Worm (Caenorhabditis elegans): ENCODE data around the gene srt-59.

DNA sequence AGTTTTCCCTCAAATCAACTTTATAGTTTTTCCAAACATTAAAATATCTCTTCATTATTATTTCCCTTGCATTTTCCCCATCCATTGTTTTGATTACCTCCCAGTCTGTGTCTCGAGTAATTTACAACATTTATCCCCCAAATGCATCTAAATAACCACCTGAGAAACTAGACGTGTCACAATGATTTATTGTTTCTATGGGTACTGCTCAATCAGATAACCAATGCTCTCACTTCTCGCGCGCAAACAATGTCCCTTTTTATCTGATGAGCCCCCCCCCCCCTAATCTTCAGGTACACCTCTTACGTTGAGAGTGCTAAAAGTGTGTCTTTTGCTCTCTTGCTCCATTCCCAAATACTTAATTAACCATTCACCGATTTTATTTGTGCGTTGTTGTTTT lies 47.5 kb downstream of the srt-59 start:
- TF ChIP-seq dve-1 (tag; optimal IDR thresholded peaks at IDR 0.05) (no peak), pqm-1 (tag; optimal IDR thresholded peaks at IDR 0.05) (no peak), ceh-24 (tag; optimal IDR thresholded peaks at IDR 0.05) (no peak), pha-4 (tag; optimal IDR thresholded peaks at IDR 0.05) (no peak), dmd-4 (tag; optimal IDR thresholded peaks at IDR 0.05; ENCODE audit: borderline replicate concordance) (no peak), ref-2 (tag; optimal IDR thresholded peaks at IDR 0.05) (no peak), unc-3 (GFP tag; conservative IDR thresholded peaks at IDR 0.05) (no peak), unc-3 (tag; optimal IDR thresholded peaks at IDR 0.05) (no peak), nhr-11 (tag; optimal IDR thresholded peaks at IDR 0.05) (no peak), hlh-30 (tag; optimal IDR thresholded peaks at IDR 0.05; ENCODE audit: insufficient read depth) (no peak), ceh-14 (tag; optimal IDR thresholded peaks at IDR 0.05) (no peak), elt-2 (tag; optimal IDR thresholded peaks at IDR 0.05) (no peak)
